Worm (Caenorhabditis elegans) whole organism, L2 larva: ENCODE data around the gene C45G9.10.

ENCODE experiments used
- F13H6.1 ChIP-seq: sonication (generic microtip); optimal IDR thresholded peaks from 2 replicates; lab custom pipeline; 2016; ENCODE audit warnings: missing genetic modification characterization, missing compliant biosample characterization
- ama-1 ChIP-seq: fragments of 150-350 bp; optimal IDR thresholded peaks from 2 replicates; lab custom pipeline; 2018; ENCODE audit warnings: inconsistent platforms
- ceh-82 ChIP-seq: fragments of 150-350 bp; optimal IDR thresholded peaks from 2 replicates; lab custom pipeline; 2014; ENCODE audit warnings: missing biosample characterization, missing genetic modification characterization
- mdl-1 ChIP-seq, 2 experiments: fragments of 150-350 bp in 1 of 2; sonication (generic microtip) in 1 of 2; optimal IDR thresholded peaks; 2 replicates each; lab custom pipeline; 2017; ENCODE audit warnings: missing biosample characterization in 2 of 2, missing genetic modification characterization in 2 of 2
- nhr-237 ChIP-seq: fragments of 150-350 bp; optimal IDR thresholded peaks from 2 replicates; lab custom pipeline; 2014; ENCODE audit warnings: missing biosample characterization, missing genetic modification characterization
- nhr-25 ChIP-seq: fragments of 150-350 bp; sonication (generic microtip); optimal IDR thresholded peaks from 3 replicates; lab custom pipeline; 2014; ENCODE audit warnings: missing biosample characterization, missing genetic modification characterization
- unc-39 ChIP-seq: fragments of 150-350 bp; optimal IDR thresholded peaks from 2 replicates; lab custom pipeline; 2014; ENCODE audit warnings: missing biosample characterization, missing genetic modification characterization
- unc-62 ChIP-seq: fragments of 150-350 bp; optimal IDR thresholded peaks from 2 replicates; lab custom pipeline; 2014; ENCODE audit warnings: missing biosample characterization, missing genetic modification reagents, missing genetic modification characterization
- zag-1 ChIP-seq: fragments of 150-350 bp; optimal IDR thresholded peaks from 2 replicates; lab custom pipeline; 2014; ENCODE audit warnings: missing biosample characterization, missing genetic modification characterization

DNA sequence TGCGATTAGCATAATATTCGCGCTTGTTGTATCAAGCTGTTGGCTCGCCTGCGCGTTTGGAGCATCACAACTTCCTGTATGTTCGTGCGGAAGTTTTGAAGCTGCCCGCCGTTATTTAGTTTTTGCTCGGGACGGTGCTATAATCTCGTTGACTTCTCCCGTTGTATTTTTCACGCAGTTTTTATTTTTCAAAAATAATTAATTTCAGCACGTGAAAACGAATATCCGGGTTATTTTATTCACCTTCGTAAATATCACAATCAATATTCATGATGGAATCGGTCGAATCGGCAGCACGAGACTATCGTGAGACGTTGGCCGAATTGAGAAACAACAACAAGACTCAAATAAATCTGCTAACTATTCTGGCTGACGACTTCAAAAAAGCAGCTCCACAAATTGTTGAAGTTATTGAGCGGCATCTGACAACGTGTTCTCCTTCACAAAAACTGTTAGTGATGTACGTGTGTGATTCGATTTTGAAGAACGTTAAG is 36.5 kb downstream of the C45G9.10 start:
- no peak for TF ChIP-seq mdl-1 (tag; optimal IDR thresholded peaks at IDR 0.05; lab: Kevin White, UChicago)
- TF ChIP-seq unc-62 (GFP tag; lab: Kevin White, UChicago): no peak
- peak; percentile 83 for TF ChIP-seq ama-1 (lab: Kevin White, UChicago)
- TF ChIP-seq F13H6.1 (tag; lab: Kevin White, UChicago): peak; percentile 7
- no peak for TF ChIP-seq ceh-82 (tag; lab: Kevin White, UChicago)
- TF ChIP-seq unc-39: no peak
- no peak for TF ChIP-seq nhr-237 (tag; lab: Kevin White, UChicago)
- no peak for TF ChIP-seq nhr-25 (tag; lab: Kevin White, UChicago)
- TF ChIP-seq zag-1 (tag; lab: Kevin White, UChicago): no peak
